Fruit fly (Drosophila melanogaster) whole organism, embryonic: ENCODE measurements around the gene Tcs6.

Experiments
- Aef1 ChIP-seq: fragments of 200-800 bp; sonication (Bioruptor generic); IDR thresholded peaks from 3 replicates; pipeline ENCODE4 v1.3.6; 2022; ENCODE audit warnings: missing biosample characterization, missing genetic modification characterization
- Atf3 ChIP-seq: fragments of 200-800 bp; sonication (Bioruptor generic); optimal IDR thresholded peaks from 3 replicates; lab custom pipeline; 2016; ENCODE audit warnings: missing biosample characterization, missing genetic modification characterization
- Atf6 ChIP-seq: fragments of 200-800 bp; sonication (Bioruptor generic); IDR thresholded peaks from 2 replicates; pipeline ENCODE4 v1.3.6; 2022; ENCODE audit warnings: missing biosample characterization, missing genetic modification characterization
- BtbVII ChIP-seq: fragments of 200-800 bp; sonication (Bioruptor generic); optimal IDR thresholded peaks from 3 replicates; lab custom pipeline; 2017; ENCODE audit warnings: missing biosample characterization, mild to moderate bottlenecking, missing genetic modification characterization
- CG10274 ChIP-seq: fragments of 200-800 bp; sonication (Bioruptor generic); optimal IDR thresholded peaks from 3 replicates; lab custom pipeline; 2017; ENCODE audit warnings: missing biosample characterization, mild to moderate bottlenecking, missing genetic modification characterization
- CG10462 ChIP-seq: fragments of 200-800 bp; sonication (Bioruptor generic); optimal IDR thresholded peaks from 2 replicates; lab custom pipeline; 2016; ENCODE audit warnings: missing biosample characterization, missing genetic modification characterization
- CG12942 ChIP-seq: fragments of 200-800 bp; sonication (Bioruptor generic); optimal IDR thresholded peaks from 3 replicates; lab custom pipeline; 2016; ENCODE audit warnings: missing biosample characterization, missing genetic modification characterization
- CG14014 ChIP-seq: fragments of 200-800 bp; sonication (Bioruptor generic); IDR thresholded peaks from 2 replicates; pipeline ENCODE4 v1.3.6; 2022; ENCODE audit warnings: missing biosample characterization, missing genetic modification characterization
- CG15479 ChIP-seq: fragments of 200-800 bp; sonication (Bioruptor generic); optimal IDR thresholded peaks from 3 replicates; lab custom pipeline; 2019; ENCODE audit warnings: missing biosample characterization, mild to moderate bottlenecking, missing genetic modification characterization, moderate library complexity
- CG15601 ChIP-seq: fragments of 200-800 bp; sonication (Bioruptor generic); optimal IDR thresholded peaks from 3 replicates; lab custom pipeline; 2019; ENCODE audit warnings: missing biosample characterization, mild to moderate bottlenecking, missing genetic modification characterization, moderate library complexity
- CG1603 ChIP-seq: fragments of 200-800 bp; sonication (Bioruptor generic); optimal IDR thresholded peaks from 2 replicates; lab custom pipeline; 2019; ENCODE audit warnings: missing biosample characterization, mild to moderate bottlenecking, missing genetic modification characterization, moderate library complexity
- CG16779 ChIP-seq: fragments of 200-800 bp; sonication (Bioruptor generic); IDR thresholded peaks from 2 replicates; pipeline ENCODE4 v1.3.6; 2022; ENCODE audit warnings: missing biosample characterization, missing genetic modification characterization
- CG17186 ChIP-seq: fragments of 200-800 bp; sonication (Bioruptor generic); optimal IDR thresholded peaks from 3 replicates; lab custom pipeline; 2017; ENCODE audit warnings: missing biosample characterization, missing genetic modification reagents, missing genetic modification characterization
- CG17612 ChIP-seq: fragments of 200-800 bp; sonication (Bioruptor generic); IDR thresholded peaks from 2 replicates; pipeline ENCODE4 v1.3.6; 2022; ENCODE audit warnings: missing biosample characterization, missing genetic modification characterization
- CG2120 ChIP-seq: fragments of 200-800 bp; sonication (Bioruptor generic); optimal IDR thresholded peaks from 3 replicates; lab custom pipeline; 2016; ENCODE audit warnings: missing biosample characterization, missing genetic modification characterization
- CG34376 ChIP-seq: fragments of 200-800 bp; sonication (Bioruptor generic); optimal IDR thresholded peaks from 2 replicates; lab custom pipeline; 2018; ENCODE audit warnings: missing biosample characterization, mild to moderate bottlenecking, missing genetic modification characterization
- CG6765 ChIP-seq: fragments of 200-800 bp; sonication (Bioruptor generic); optimal IDR thresholded peaks from 3 replicates; lab custom pipeline; 2017; ENCODE audit warnings: missing biosample characterization, mild to moderate bottlenecking, missing genetic modification characterization
- CG6854 ChIP-seq: fragments of 200-800 bp; sonication (Bioruptor generic); optimal IDR thresholded peaks from 3 replicates; lab custom pipeline; 2017; ENCODE audit warnings: missing biosample characterization, mild to moderate bottlenecking, missing genetic modification characterization
- CG8281 ChIP-seq: fragments of 200-800 bp; sonication (Bioruptor generic); optimal IDR thresholded peaks from 2 replicates; lab custom pipeline; 2018; ENCODE audit warnings: missing biosample characterization, mild to moderate bottlenecking, missing genetic modification characterization, moderate library complexity
- CG8944 ChIP-seq: fragments of 200-800 bp; sonication (Bioruptor generic); optimal IDR thresholded peaks from 3 replicates; lab custom pipeline; 2016; ENCODE audit warnings: missing biosample characterization, missing genetic modification characterization
- Dref ChIP-seq: fragments of 200-800 bp; sonication (Bioruptor generic); IDR thresholded peaks from 2 replicates; pipeline ENCODE4 v1.3.6; 2022; ENCODE audit warnings: missing biosample characterization, missing genetic modification characterization
- Hand ChIP-seq: fragments of 200-800 bp; sonication (Bioruptor generic); optimal IDR thresholded peaks from 2 replicates; lab custom pipeline; 2017; ENCODE audit warnings: mild to moderate bottlenecking, missing biosample characterization, missing genetic modification reagents, missing genetic modification characterization
- Hmx ChIP-seq: fragments of 200-800 bp; sonication (Bioruptor generic); optimal IDR thresholded peaks from 2 replicates; lab custom pipeline; 2016; ENCODE audit warnings: missing biosample characterization, missing genetic modification characterization
- Hr78 ChIP-seq, 2 experiments: fragments of 200-800 bp in 1 of 2; fragments of >200 bp in 1 of 2; sonication (Bioruptor generic) in 1 of 2; optimal IDR thresholded peaks; 2 replicates each; lab custom pipeline; 2017 to 2019; ENCODE audit warnings: missing biosample characterization in 2 of 2, missing genetic modification characterization in 2 of 2, mild to moderate bottlenecking in 1 of 2, moderate library complexity in 1 of 2
- Hsf ChIP-seq: fragments of 200-800 bp; sonication (Bioruptor generic); optimal IDR thresholded peaks from 3 replicates; lab custom pipeline; 2016; ENCODE audit warnings: missing biosample characterization, missing genetic modification characterization
- Kr ChIP-seq: fragments of 200-800 bp; sonication (Bioruptor generic); optimal IDR thresholded peaks from 2 replicates; lab custom pipeline; 2017; ENCODE audit warnings: missing biosample characterization, mild to moderate bottlenecking, missing genetic modification characterization
- Mad ChIP-seq: fragments of 200-800 bp; sonication (Bioruptor generic); optimal IDR thresholded peaks from 2 replicates; lab custom pipeline; 2016; ENCODE audit warnings: missing biosample characterization, missing genetic modification characterization
- Nf-YA ChIP-seq: fragments of 200-800 bp; sonication (Bioruptor generic); IDR thresholded peaks from 2 replicates; pipeline ENCODE4 v1.3.6; 2022; ENCODE audit warnings: missing biosample characterization, missing genetic modification characterization
- Pdp1 ChIP-seq, 2 experiments: fragments of 200-800 bp; sonication (Bioruptor generic); optimal IDR thresholded peaks; 3 replicates each; lab custom pipeline; 2016; ENCODE audit warnings: missing biosample characterization in 2 of 2, missing genetic modification characterization in 2 of 2, mild to moderate bottlenecking in 1 of 2, moderate library complexity in 1 of 2
- Six4 ChIP-seq: fragments of 200-800 bp; sonication (Bioruptor generic); optimal IDR thresholded peaks from 2 replicates; lab custom pipeline; 2016; ENCODE audit warnings: missing biosample characterization, missing genetic modification characterization
- bab2 ChIP-seq: fragments of 200-800 bp; sonication (Bioruptor generic); optimal IDR thresholded peaks from 2 replicates; lab custom pipeline; 2016; ENCODE audit warnings: missing biosample characterization, missing genetic modification characterization
- bigmax ChIP-seq: fragments of 200-800 bp; sonication (Bioruptor generic); optimal IDR thresholded peaks from 2 replicates; lab custom pipeline; 2018; ENCODE audit warnings: missing biosample characterization, mild to moderate bottlenecking, missing genetic modification characterization
- chn ChIP-seq: fragments of 200-800 bp; sonication (Bioruptor generic); optimal IDR thresholded peaks from 2 replicates; lab custom pipeline; 2016; ENCODE audit warnings: missing biosample characterization, missing genetic modification characterization
- croc ChIP-seq: fragments of 200-800 bp; sonication (Bioruptor generic); conservative IDR thresholded peaks from 3 replicates; pipeline ENCODE4 v1.3.6; 2022; ENCODE audit warnings: missing biosample characterization, missing genetic modification characterization
- dan ChIP-seq: fragments of 200-800 bp; sonication (Bioruptor generic); IDR thresholded peaks from 2 replicates; pipeline ENCODE4 v1.3.6; 2022; ENCODE audit warnings: missing biosample characterization, missing genetic modification characterization
- dmrt99B ChIP-seq: fragments of 200-800 bp; sonication (Bioruptor generic); optimal IDR thresholded peaks from 2 replicates; lab custom pipeline; 2018; ENCODE audit warnings: missing biosample characterization, mild to moderate bottlenecking, missing genetic modification characterization, moderate library complexity
- fd102C ChIP-seq: fragments of 200-800 bp; sonication (Bioruptor generic); optimal IDR thresholded peaks from 2 replicates; lab custom pipeline; 2018; ENCODE audit warnings: missing biosample characterization, mild to moderate bottlenecking, missing genetic modification characterization, moderate library complexity
- fru ChIP-seq: fragments of >200 bp; optimal IDR thresholded peaks from 2 replicates; lab custom pipeline; 2017
- gem ChIP-seq: fragments of 200-800 bp; sonication (Bioruptor generic); optimal IDR thresholded peaks from 2 replicates; lab custom pipeline; 2019; ENCODE audit warnings: missing biosample characterization, mild to moderate bottlenecking, missing genetic modification characterization, moderate library complexity
- grau ChIP-seq: fragments of 200-800 bp; optimal IDR thresholded peaks from 3 replicates; lab custom pipeline; 2019; ENCODE audit warnings: missing biosample characterization, mild to moderate bottlenecking, missing genetic modification characterization, moderate library complexity
- gro ChIP-seq: fragments of 200-800 bp; sonication (Bioruptor generic); optimal IDR thresholded peaks from 2 replicates; lab custom pipeline; 2016; ENCODE audit warnings: missing biosample characterization, missing genetic modification characterization
- her ChIP-seq: fragments of 200-800 bp; sonication (Bioruptor generic); optimal IDR thresholded peaks from 2 replicates; lab custom pipeline; 2016; ENCODE audit warnings: missing biosample characterization, missing genetic modification characterization
- klu ChIP-seq: fragments of 200-800 bp; sonication (Bioruptor generic); IDR thresholded peaks from 2 replicates; pipeline ENCODE4 v1.3.6; 2022; ENCODE audit warnings: missing biosample characterization, missing genetic modification characterization
- phol ChIP-seq: fragments of 200-800 bp; sonication (Bioruptor generic); optimal IDR thresholded peaks from 3 replicates; lab custom pipeline; 2018; ENCODE audit warnings: missing biosample characterization, mild to moderate bottlenecking, missing genetic modification characterization, moderate library complexity
- pros ChIP-seq: fragments of 200-800 bp; sonication (Bioruptor generic); optimal IDR thresholded peaks from 3 replicates; lab custom pipeline; 2019; ENCODE audit warnings: missing biosample characterization, mild to moderate bottlenecking, missing genetic modification characterization, moderate library complexity
- run ChIP-seq: fragments of 200-800 bp; sonication (Bioruptor generic); optimal IDR thresholded peaks from 3 replicates; lab custom pipeline; 2018; ENCODE audit warnings: missing biosample characterization, mild to moderate bottlenecking, missing genetic modification characterization
- sens ChIP-seq: fragments of 200-800 bp; sonication (Bioruptor generic); peaks from one replicate; lab custom pipeline; 2016; ENCODE audit warnings: missing biosample characterization, missing genetic modification characterization
- sr ChIP-seq: fragments of 200-800 bp; sonication (Bioruptor generic); IDR thresholded peaks from 3 replicates; pipeline ENCODE4 v1.3.6; 2022; ENCODE audit warnings: missing biosample characterization, missing genetic modification characterization
- stc ChIP-seq: fragments of 200-800 bp; sonication (Bioruptor generic); IDR thresholded peaks from 2 replicates; pipeline ENCODE4 v1.3.6; 2022; ENCODE audit warnings: missing biosample characterization, missing genetic modification characterization

The Tcs6 gene

dm6 chr3R:26020244-26021171, 37.5 kb downstream of the Tcs6 start (continued):
- TF ChIP-seq Mad (GFP tag; lab: Kevin White, UChicago) (no peak), sens (GFP tag; lab: Kevin White, UChicago) (peak; percentile 87), klu (no peak), croc (GFP tag; lab: Robert Waterston, UW) (peak; percentile 44; the same call in 2 of the 3 replicates), stc (GFP tag; lab: Robert Waterston, UW) (peak; percentile 70), run (tag; lab: Kevin White, UChicago) (peak; percentile 63), Hr78 (GFP tag; optimal IDR thresholded peaks at IDR 0.05; lab: Kevin White, UChicago) (no peak), CG8281 (peak; percentile 66), chn (GFP tag; lab: Kevin White, UChicago) (no peak), Atf6 (GFP tag; lab: Robert Waterston, UW) (no peak), pros (GFP tag; lab: Kevin White, UChicago) (peak; percentile 91), CG10462 (peak; percentile 21), CG34376 (no peak), CG6854 (GFP tag; lab: Kevin White, UChicago) (peak; percentile 49), Aef1 (GFP tag; lab: Robert Waterston, UW) (peak; percentile 34; the same call in 1 of the 3 replicates), Dref (GFP tag; lab: Robert Waterston, UW) (no peak), Hsf (GFP tag; lab: Kevin White, UChicago) (peak; percentile 22), Kr (no peak), sr (GFP tag; lab: Robert Waterston, UW) (peak; percentile 65; the same call in 2 of the 3 replicates), CG6765 (peak; percentile 30), bigmax (GFP tag; lab: Kevin White, UChicago) (no peak), CG2120 (GFP tag; lab: Kevin White, UChicago) (peak; percentile 43), CG14014 (0 out of 2 replicates have a peak, but pooled peaks have one; percentile 16), CG10274 (GFP tag; lab: Kevin White, UChicago) (peak; percentile 14), Atf3 (GFP tag; lab: Kevin White, UChicago) (no peak), Hmx (GFP tag; lab: Kevin White, UChicago) (peak; percentile 27), CG17612 (GFP tag; lab: Robert Waterston, UW) (no peak), gem (tag; lab: Kevin White, UChicago) (peak; percentile 88), BtbVII (peak; percentile 54), dmrt99B (peak; percentile 84), fd102C (GFP tag; lab: Kevin White, UChicago) (no peak), her (no peak), phol (tag; lab: Kevin White, UChicago) (peak; percentile 82), CG8944 (no peak), CG1603 (peak; percentile 54), Nf-YA (GFP tag; lab: Robert Waterston, UW) (peak; percentile 85), CG15479 (GFP tag; lab: Kevin White, UChicago) (no peak), gro (GFP tag; lab: Kevin White, UChicago) (peak; percentile 62), CG17186 (GFP tag; lab: Kevin White, UChicago) (no peak), grau (tag; lab: Kevin White, UChicago) (peak; percentile 62), CG15601 (tag; lab: Kevin White, UChicago) (peak; percentile 57), dan (no peak), CG12942 (GFP tag; lab: Kevin White, UChicago) (no peak), fru (lab: Kevin White, UChicago) (no peak), Six4 (GFP tag; lab: Kevin White, UChicago) (peak; percentile 34), Pdp1 (GFP tag; optimal IDR thresholded peaks at IDR 0.05; lab: Kevin White, UChicago) (peak in 1 of 2 experiments; percentile 0), CG16779 (GFP tag; lab: Robert Waterston, UW) (no peak), Hand (GFP tag; lab: Kevin White, UChicago) (no peak), bab2 (GFP tag; lab: Kevin White, UChicago) (peak; percentile 12)
